Worm (Caenorhabditis elegans) whole organism, L3 larva: Measurements from ENCODE around the gene glo-3.

ENCODE experiments used
- ZK546.5 ChIP-seq: sonication (generic microtip); optimal IDR thresholded peaks from 2 replicates; lab custom pipeline; 2017; ENCODE audit warnings: missing biosample characterization, missing genetic modification characterization
- aly-2 ChIP-seq: fragments of 150-350 bp; optimal IDR thresholded peaks from 2 replicates; lab custom pipeline; 2014; ENCODE audit warnings: missing biosample characterization, missing genetic modification characterization
- ceh-16 ChIP-seq: sonication (generic microtip); optimal IDR thresholded peaks from 2 replicates; lab custom pipeline; 2017; ENCODE audit warnings: missing biosample characterization, missing genetic modification characterization
- ceh-28 ChIP-seq: fragments of 150-350 bp; optimal IDR thresholded peaks from 2 replicates; lab custom pipeline; 2014; ENCODE audit warnings: missing biosample characterization, missing genetic modification reagents, missing genetic modification characterization
- ceh-9 ChIP-seq: sonication (generic microtip); optimal IDR thresholded peaks from 2 replicates; lab custom pipeline; 2018; ENCODE audit warnings: missing biosample characterization, missing genetic modification characterization
- daf-12 ChIP-seq: fragments of 150-350 bp; optimal IDR thresholded peaks from 2 replicates; lab custom pipeline; 2014; ENCODE audit warnings: missing biosample characterization, missing genetic modification reagents, missing genetic modification characterization
- egl-27 ChIP-seq: sonication (generic microtip); optimal IDR thresholded peaks from 4 replicates; lab custom pipeline; 2017; ENCODE audit warnings: missing biosample characterization, missing genetic modification reagents, missing genetic modification characterization
- egl-5 ChIP-seq: fragments of 150-350 bp; optimal IDR thresholded peaks from 2 replicates; lab custom pipeline; 2017; ENCODE audit warnings: missing biosample characterization, missing genetic modification reagents, missing genetic modification characterization, inconsistent platforms
- elt-2 ChIP-seq: sonication (generic microtip); optimal IDR thresholded peaks from 2 replicates; lab custom pipeline; 2016; ENCODE audit warnings: missing genetic modification reagents, mild to moderate bottlenecking, missing genetic modification characterization, missing compliant biosample characterization
- eor-1 ChIP-seq, 2 experiments: fragments of 150-350 bp; optimal IDR thresholded peaks; 2 replicates each; lab custom pipeline; 2014 to 2018; ENCODE audit warnings: missing biosample characterization in 2 of 2, missing genetic modification characterization in 2 of 2
- fos-1 ChIP-seq: fragments of 150-350 bp; optimal IDR thresholded peaks from 2 replicates; lab custom pipeline; 2014; ENCODE audit warnings: missing biosample characterization, missing genetic modification characterization
- hmg-11 ChIP-seq: sonication (generic microtip); optimal IDR thresholded peaks from 2 replicates; lab custom pipeline; 2016; ENCODE audit warnings: missing genetic modification characterization, missing compliant biosample characterization
- jun-1 ChIP-seq: fragments of 150-350 bp; optimal IDR thresholded peaks from 2 replicates; lab custom pipeline; 2014; ENCODE audit warnings: missing biosample characterization, missing genetic modification reagents, missing genetic modification characterization
- lin-39 ChIP-seq: fragments of 150-350 bp; optimal IDR thresholded peaks from 2 replicates; lab custom pipeline; 2018; ENCODE audit warnings: missing biosample characterization, missing genetic modification reagents, missing genetic modification characterization
- lsy-12 ChIP-seq: sonication (generic microtip); optimal IDR thresholded peaks from 2 replicates; lab custom pipeline; 2016; ENCODE audit warnings: mild to moderate bottlenecking, missing genetic modification characterization, missing compliant biosample characterization
- nfya-1 ChIP-seq: sonication (generic microtip); optimal IDR thresholded peaks from 2 replicates; lab custom pipeline; 2017; ENCODE audit warnings: missing genetic modification characterization, mild to moderate bottlenecking, missing compliant biosample characterization, antibody characterized with exemption, moderate library complexity; ENCODE audit not compliant: insufficient read depth
- nhr-23 ChIP-seq: fragments of 150-350 bp; optimal IDR thresholded peaks from 2 replicates; lab custom pipeline; 2014; ENCODE audit warnings: missing biosample characterization, missing genetic modification reagents, missing genetic modification characterization
- nhr-237 ChIP-seq: fragments of 150-350 bp; optimal IDR thresholded peaks from 2 replicates; lab custom pipeline; 2014; ENCODE audit warnings: missing biosample characterization, missing genetic modification characterization
- nhr-28 ChIP-seq: fragments of 150-350 bp; optimal IDR thresholded peaks from 2 replicates; lab custom pipeline; 2014; ENCODE audit warnings: missing biosample characterization, missing genetic modification characterization
- nhr-67 ChIP-seq: fragments of 150-350 bp; optimal IDR thresholded peaks from 2 replicates; lab custom pipeline; 2014; ENCODE audit warnings: missing biosample characterization, missing genetic modification characterization
- nhr-76 ChIP-seq: fragments of 150-350 bp; sonication (generic microtip); optimal IDR thresholded peaks from 5 replicates; lab custom pipeline; 2014; ENCODE audit warnings: missing biosample characterization, missing genetic modification characterization
- nhr-77 ChIP-seq: fragments of 150-350 bp; optimal IDR thresholded peaks from 2 replicates; lab custom pipeline; 2014; ENCODE audit warnings: missing biosample characterization, missing genetic modification characterization
- pha-4 ChIP-seq: fragments of 150-350 bp; optimal IDR thresholded peaks from 2 replicates; lab custom pipeline; 2014; ENCODE audit warnings: missing biosample characterization, missing genetic modification reagents, missing genetic modification characterization
- pqm-1 ChIP-seq: fragments of 150-350 bp; optimal IDR thresholded peaks from 2 replicates; lab custom pipeline; 2017; ENCODE audit warnings: missing biosample characterization, missing genetic modification characterization, inconsistent platforms
- snpc-4 ChIP-seq: fragments of 150-350 bp; optimal IDR thresholded peaks from 2 replicates; lab custom pipeline; 2014; ENCODE audit warnings: missing biosample characterization, missing genetic modification characterization
- unc-39 ChIP-seq: sonication (generic microtip); optimal IDR thresholded peaks from 4 replicates; lab custom pipeline; 2017; ENCODE audit warnings: missing biosample characterization, missing genetic modification characterization
- unc-62 ChIP-seq: fragments of 150-350 bp; sonication (generic microtip); optimal IDR thresholded peaks from 4 replicates; lab custom pipeline; 2014; ENCODE audit warnings: missing biosample characterization, missing genetic modification reagents, missing genetic modification characterization
- zag-1 ChIP-seq: fragments of 150-350 bp; optimal IDR thresholded peaks from 2 replicates; lab custom pipeline; 2014; ENCODE audit warnings: missing biosample characterization, missing genetic modification characterization
- ztf-11 ChIP-seq: fragments of 150-350 bp; optimal IDR thresholded peaks from 2 replicates; lab custom pipeline; 2014; ENCODE audit warnings: missing biosample characterization, missing genetic modification characterization
- ztf-4 ChIP-seq: fragments of 150-350 bp; optimal IDR thresholded peaks from 2 replicates; lab custom pipeline; 2014; ENCODE audit warnings: missing biosample characterization, missing genetic modification characterization

Gene glo-3

ce11 chrX:10491875-10492523 lies 41.5 kb upstream of the glo-3 start:
- no peak for TF ChIP-seq ceh-28
- no peak for TF ChIP-seq lin-39
- TF ChIP-seq hmg-11 = no peak
- no peak for TF ChIP-seq nhr-77 (tag; lab: Kevin White, UChicago)
- TF ChIP-seq nhr-23 (tag; lab: Kevin White, UChicago) = no peak
- TF ChIP-seq, all 47 proteins: peak for 0

- TF ChIP-seq nhr-28 (tag; lab: Kevin White, UChicago) = no peak
- no peak for TF ChIP-seq hmg-11
- no peak for TF ChIP-seq nhr-67
- TF ChIP-seq zag-1 (tag; lab: Kevin White, UChicago) = no peak
- TF ChIP-seq nfya-1 = peak; percentile 12
These were observed 33.9 kb upstream of the glo-3 start, which contains the start of gene vab-3 for ce11 chrX:10499590-10499989. Gene vab-3 (plus strand): TSS chrX:10499890.

- TF ChIP-seq zag-1 (tag; lab: Kevin White, UChicago) = no peak
- TF ChIP-seq hmg-11 = no peak
- TF ChIP-seq ztf-4 (tag; lab: Kevin White, UChicago) = no peak
- no peak for TF ChIP-seq nhr-76
- no peak for TF ChIP-seq nhr-237 (tag; lab: Kevin White, UChicago)
- no peak for TF ChIP-seq unc-62 (GFP tag; lab: Kevin White, UChicago)
- no peak for TF ChIP-seq pha-4 (tag; lab: Kevin White, UChicago)
- TF ChIP-seq fos-1 = no peak
- no peak for TF ChIP-seq nfya-1
- no peak for TF ChIP-seq daf-12 (tag; lab: Kevin White, UChicago)
- TF ChIP-seq ztf-11 (tag; lab: Kevin White, UChicago) = no peak
- TF ChIP-seq nhr-28 (tag; lab: Kevin White, UChicago) = no peak
- no peak for TF ChIP-seq lin-39
- no peak for TF ChIP-seq ceh-16 (tag; lab: Kevin White, UChicago)
These were observed 30.1 kb upstream of the glo-3 start for ce11 chrX:10503393-10503792.

ce11 chrX:10505193-10505592 lies 28.3 kb upstream of the glo-3 start:
- TF ChIP-seq nfya-1 = peak; percentile 95
- TF ChIP-seq aly-2 (tag; lab: Kevin White, UChicago) = no peak
- TF ChIP-seq pha-4 (tag; lab: Kevin White, UChicago) = no peak

ce11 chrX:10507971-10508370 lies 25.5 kb upstream of the glo-3 start:
- TF ChIP-seq hmg-11 (no peak), jun-1 (no peak), snpc-4 (tag; lab: Kevin White, UChicago) (no peak), eor-1 (tag; optimal IDR thresholded peaks at IDR 0.05; lab: Kevin White, UChicago) (no peak), fos-1 (no peak), ztf-4 (tag; lab: Kevin White, UChicago) (no peak)

- no peak for TF ChIP-seq egl-5 (tag; lab: Kevin White, UChicago)
These were observed 19.4 kb upstream of the glo-3 start for ce11 chrX:10514056-10514455.

- TF ChIP-seq egl-27 (tag; lab: Kevin White, UChicago) = no peak
- TF ChIP-seq unc-39 (tag; lab: Kevin White, UChicago) = no peak
- no peak for TF ChIP-seq elt-2 (tag; lab: Kevin White, UChicago)
- no peak for TF ChIP-seq pqm-1 (tag; lab: Kevin White, UChicago)
- peak; percentile 82 for TF ChIP-seq nfya-1
These were observed 18.7 kb upstream of the glo-3 start for ce11 chrX:10514834-10515233.

ce11 chrX:10516549-10516948 lies 16.9 kb upstream of the glo-3 start:
- TF ChIP-seq lsy-12 (tag; lab: Kevin White, UChicago) (no peak), hmg-11 (no peak), ZK546.5 (tag; lab: Kevin White, UChicago) (no peak), nfya-1 (no peak), pha-4 (tag; lab: Kevin White, UChicago) (no peak), nhr-23 (tag; lab: Kevin White, UChicago) (no peak), daf-12 (tag; lab: Kevin White, UChicago) (no peak), ceh-9 (tag; lab: Kevin White, UChicago) (no peak)
